Worm (Caenorhabditis elegans) whole organism, midembryonic: ENCODE measurements around the gene irld-36.
"Not testable (repeated sequence)": the region's sequence is repeated elsewhere in the genome, so short reads cannot be mapped to it uniquely, and the experiment has no call there.

ENCODE experiments used
- T22C8.4 ChIP-seq: fragments of 200-800 bp; sonication (Bioruptor generic); IDR thresholded peaks from 2 replicates; pipeline ENCODE4 v1.3.6; 2022; ENCODE audit warnings: missing genetic modification characterization, missing compliant biosample characterization
- cog-1 ChIP-seq: sonication (generic microtip); optimal IDR thresholded peaks from 2 replicates; lab custom pipeline; 2016; ENCODE audit warnings: missing genetic modification characterization, missing compliant biosample characterization
- flt-1 ChIP-seq: fragments of 200-800 bp; sonication (Bioruptor generic); IDR thresholded peaks from 2 replicates; pipeline ENCODE4 v1.3.6; 2022; ENCODE audit warnings: missing genetic modification characterization, missing compliant biosample characterization
- klf-2 ChIP-seq: fragments of 200-800 bp; sonication (Bioruptor generic); conservative IDR thresholded peaks from 2 replicates; pipeline ENCODE4 v1.3.6; 2022; ENCODE audit warnings: missing genetic modification reagents, missing genetic modification characterization, missing compliant biosample characterization
- med-1 ChIP-seq: sonication (generic microtip); optimal IDR thresholded peaks from 2 replicates; lab custom pipeline; 2017; ENCODE audit warnings: missing genetic modification characterization, mild to moderate bottlenecking, missing compliant biosample characterization, antibody characterized with exemption, missing genetic modification reagents; ENCODE audit not compliant: insufficient read depth
- ref-1 ChIP-seq: fragments of 200-800 bp; sonication (Bioruptor generic); conservative IDR thresholded peaks from 2 replicates; pipeline ENCODE4 v1.3.6; 2022; ENCODE audit warnings: missing genetic modification reagents, missing genetic modification characterization, missing compliant biosample characterization
- tab-1 ChIP-seq: fragments of 200-800 bp; sonication (Bioruptor generic); IDR thresholded peaks from 2 replicates; pipeline ENCODE4 v1.3.6; 2022; ENCODE audit warnings: missing genetic modification characterization, missing compliant biosample characterization
- ztf-23 ChIP-seq: fragments of 200-800 bp; sonication (Bioruptor generic); IDR thresholded peaks from 2 replicates; pipeline ENCODE4 v1.3.6; 2022; ENCODE audit warnings: missing genetic modification reagents, missing genetic modification characterization, missing compliant biosample characterization
- ztf-29 ChIP-seq: fragments of 200-800 bp; sonication (Bioruptor generic); IDR thresholded peaks from 2 replicates; pipeline ENCODE4 v1.3.6; 2022; ENCODE audit warnings: missing genetic modification reagents, missing genetic modification characterization, missing compliant biosample characterization

irld-36 gene

ce11 chrII:1651804-1652203 is 27.4 kb upstream of the irld-36 start, which contains the start of gene fbxb-16:
fbxb-16 (minus strand) TSS chrII:1651904.
- TF ChIP-seq tab-1 (no peak), med-1 (GFP tag; lab: Kevin White, UChicago) (no peak), klf-2 (no peak), T22C8.4 (GFP tag; lab: Robert Waterston, UW) (no peak), ztf-29 (GFP tag; lab: Robert Waterston, UW) (no peak), ztf-23 (no peak), cog-1 (tag; lab: Kevin White, UChicago) (no peak), ref-1 (no peak), flt-1 (GFP tag; lab: Robert Waterston, UW) (no peak)

- TF ChIP-seq tab-1: no peak
- TF ChIP-seq cog-1 (tag; lab: Kevin White, UChicago): no peak
- TF ChIP-seq T22C8.4 (GFP tag; lab: Robert Waterston, UW): no peak
- TF ChIP-seq flt-1 (GFP tag; lab: Robert Waterston, UW): no peak
- no peak for TF ChIP-seq ref-1
- TF ChIP-seq ztf-23: no peak
- TF ChIP-seq ztf-29 (GFP tag; lab: Robert Waterston, UW): no peak
- TF ChIP-seq klf-2: no peak
- TF ChIP-seq med-1 (GFP tag; lab: Kevin White, UChicago): no peak
These were observed 25.8 kb upstream of the irld-36 start, which contains the start of gene fbxb-15 for ce11 chrII:1653397-1653796. fbxb-15 (minus strand) TSS chrII:1653497.

- TF ChIP-seq cog-1 (tag; lab: Kevin White, UChicago): no peak
- no peak for TF ChIP-seq tab-1
- TF ChIP-seq ztf-29 (GFP tag; lab: Robert Waterston, UW): no peak
- no peak for TF ChIP-seq ztf-23
- no peak for TF ChIP-seq klf-2
- TF ChIP-seq med-1 (GFP tag; lab: Kevin White, UChicago): no peak
- no peak for TF ChIP-seq flt-1 (GFP tag; lab: Robert Waterston, UW)
- no peak for TF ChIP-seq T22C8.4 (GFP tag; lab: Robert Waterston, UW)
- no peak for TF ChIP-seq ref-1
These were observed 24.3 kb upstream of the irld-36 start, which contains the start of gene btb-12 for ce11 chrII:1654917-1655316. btb-12 (plus strand) TSS chrII:1655217.

ce11 chrII:1657202-1657601 is 22.0 kb upstream of the irld-36 start, which contains the start of gene ZC204.12:
ZC204.12 (minus strand) TSS chrII:1657302.
- TF ChIP-seq ref-1 (no peak), med-1 (GFP tag; lab: Kevin White, UChicago) (no peak), klf-2 (no peak), T22C8.4 (GFP tag; lab: Robert Waterston, UW) (no peak), cog-1 (tag; lab: Kevin White, UChicago) (no peak), ztf-29 (GFP tag; lab: Robert Waterston, UW) (no peak), flt-1 (GFP tag; lab: Robert Waterston, UW) (no peak)

- not testable (repeated sequence) for TF ChIP-seq flt-1, T22C8.4, ztf-29 (GFP tag; lab: Robert Waterston, UW)
These were observed 18.3 kb upstream of the irld-36 start, which contains the start of gene ZC204.13 for ce11 chrII:1660888-1661287. ZC204.13 (minus strand) TSS chrII:1660988.

ce11 chrII:1662881-1663280 is 16.3 kb upstream of the irld-36 start, which contains the start of gene ZC204.14:
ZC204.14 (minus strand) TSS chrII:1662949.
- no peak for TF ChIP-seq T22C8.4 (GFP tag; lab: Robert Waterston, UW)
- TF ChIP-seq ref-1: no peak
- no peak for TF ChIP-seq flt-1 (GFP tag; lab: Robert Waterston, UW)
- no peak for TF ChIP-seq ztf-29 (GFP tag; lab: Robert Waterston, UW)
- TF ChIP-seq klf-2: no peak
- TF ChIP-seq tab-1: no peak
- TF ChIP-seq cog-1 (tag; lab: Kevin White, UChicago): no peak
- no peak for TF ChIP-seq ztf-23
- TF ChIP-seq med-1 (GFP tag; lab: Kevin White, UChicago): no peak

- TF ChIP-seq tab-1: no peak
- 0 out of 2 replicates have a peak, but pooled peaks have one; percentile 17 for TF ChIP-seq ref-1
These were observed 15.7 kb upstream of the irld-36 start, which contains the start of gene duxl-1 for ce11 chrII:1663516-1663915. duxl-1 (plus strand) TSS chrII:1663699.

- no peak for TF ChIP-seq T22C8.4 (GFP tag; lab: Robert Waterston, UW)
- TF ChIP-seq tab-1: no peak
- TF ChIP-seq klf-2: no peak
- no peak for TF ChIP-seq med-1 (GFP tag; lab: Kevin White, UChicago)
- TF ChIP-seq ref-1: no peak
- TF ChIP-seq ztf-23: no peak
- TF ChIP-seq cog-1 (tag; lab: Kevin White, UChicago): no peak
- TF ChIP-seq ztf-29 (GFP tag; lab: Robert Waterston, UW): no peak
- TF ChIP-seq flt-1 (GFP tag; lab: Robert Waterston, UW): no peak
These were observed 13.2 kb upstream of the irld-36 start, which contains the start of gene srlf-29 for ce11 chrII:1666025-1666424. srlf-29 (plus strand) TSS chrII:1666325.

ce11 chrII:1668913-1669312 is 10.3 kb upstream of the irld-36 start, which contains the start of gene srw-97:
srw-97 (minus strand) TSS chrII:1669013.
- TF ChIP-seq klf-2: no peak
- TF ChIP-seq T22C8.4 (GFP tag; lab: Robert Waterston, UW): no peak
- no peak for TF ChIP-seq ztf-23
- no peak for TF ChIP-seq flt-1 (GFP tag; lab: Robert Waterston, UW)
- TF ChIP-seq ref-1: no peak
- TF ChIP-seq ztf-29 (GFP tag; lab: Robert Waterston, UW): no peak
- no peak for TF ChIP-seq cog-1 (tag; lab: Kevin White, UChicago)
- no peak for TF ChIP-seq tab-1
- no peak for TF ChIP-seq med-1 (GFP tag; lab: Kevin White, UChicago)

ce11 chrII:1670260-1670879 is 8.8 kb upstream of the irld-36 start, which contains the start of gene nhx-6:
nhx-6 (plus strand) TSS chrII:1670829.
- TF ChIP-seq ref-1 (no peak), ztf-23 (no peak), T22C8.4 (GFP tag; lab: Robert Waterston, UW) (no peak), med-1 (GFP tag; lab: Kevin White, UChicago) (no peak), cog-1 (tag; lab: Kevin White, UChicago) (no peak), tab-1 (no peak), flt-1 (GFP tag; lab: Robert Waterston, UW) (no peak), ztf-29 (GFP tag; lab: Robert Waterston, UW) (no peak), klf-2 (no peak)
